Fruit fly (Drosophila melanogaster) whole organism, embryonic: Measurements from ENCODE around the gene Syx8.

Source experiments
- Atf-2 ChIP-seq: fragments of 200-800 bp; sonication (Bioruptor generic); optimal IDR thresholded peaks from 2 replicates; lab custom pipeline; 2016; ENCODE audit warnings: missing biosample characterization, missing genetic modification characterization
- CG10565 ChIP-seq: fragments of 200-800 bp; sonication (Bioruptor generic); optimal IDR thresholded peaks from 3 replicates; lab custom pipeline; 2016; ENCODE audit warnings: missing biosample characterization, mild to moderate bottlenecking, missing genetic modification characterization
- CG10979 ChIP-seq: fragments of 200-800 bp; sonication (Bioruptor generic); optimal IDR thresholded peaks from 2 replicates; lab custom pipeline; 2018; ENCODE audit warnings: missing biosample characterization, mild to moderate bottlenecking, missing genetic modification characterization, moderate library complexity
- CG11085 ChIP-seq: fragments of 200-800 bp; sonication (Bioruptor generic); IDR thresholded peaks from 2 replicates; pipeline ENCODE4 v1.3.6; 2022; ENCODE audit warnings: missing biosample characterization, missing genetic modification characterization
- CG11696 ChIP-seq: fragments of 200-800 bp; sonication (Bioruptor generic); IDR thresholded peaks from 2 replicates; pipeline ENCODE4 v1.3.6; 2022; ENCODE audit warnings: missing biosample characterization, missing genetic modification characterization
- CG12071 ChIP-seq: fragments of 200-800 bp; sonication (Bioruptor generic); optimal IDR thresholded peaks from 3 replicates; lab custom pipeline; 2018; ENCODE audit warnings: missing biosample characterization, mild to moderate bottlenecking, missing genetic modification characterization
- CG12236 ChIP-seq: fragments of 200-800 bp; sonication (Bioruptor generic); optimal IDR thresholded peaks from 2 replicates; lab custom pipeline; 2016; ENCODE audit warnings: missing biosample characterization, missing genetic modification characterization
- CG12659 ChIP-seq: fragments of 200-800 bp; sonication (Bioruptor generic); optimal IDR thresholded peaks from 3 replicates; lab custom pipeline; 2017; ENCODE audit warnings: mild to moderate bottlenecking, missing biosample characterization, missing genetic modification reagents, missing genetic modification characterization
- CG14965 ChIP-seq: fragments of 200-800 bp; sonication (Bioruptor generic); optimal IDR thresholded peaks from 2 replicates; lab custom pipeline; 2016; ENCODE audit warnings: missing biosample characterization, missing genetic modification characterization, borderline replicate concordance
- CG1602 ChIP-seq: fragments of 200-800 bp; sonication (Bioruptor generic); optimal IDR thresholded peaks from 3 replicates; lab custom pipeline; 2016; ENCODE audit warnings: missing biosample characterization, missing genetic modification characterization
- CG18764 ChIP-seq: fragments of 200-800 bp; sonication (Bioruptor generic); optimal IDR thresholded peaks from 3 replicates; lab custom pipeline; 2016; ENCODE audit warnings: missing biosample characterization, missing genetic modification characterization
- CG2712 ChIP-seq: fragments of 200-800 bp; optimal IDR thresholded peaks from 3 replicates; lab custom pipeline; 2019; ENCODE audit warnings: missing biosample characterization, mild to moderate bottlenecking, missing genetic modification characterization, moderate library complexity
- CG3065 ChIP-seq: fragments of 200-800 bp; sonication (Bioruptor generic); optimal IDR thresholded peaks from 2 replicates; lab custom pipeline; 2016; ENCODE audit warnings: missing biosample characterization, missing genetic modification characterization
- CG4282 ChIP-seq: fragments of 200-800 bp; sonication (Bioruptor generic); optimal IDR thresholded peaks from 2 replicates; lab custom pipeline; 2016; ENCODE audit warnings: missing biosample characterization, missing genetic modification characterization
- CG4328 ChIP-seq: fragments of 200-800 bp; sonication (Bioruptor generic); optimal IDR thresholded peaks from 3 replicates; lab custom pipeline; 2017; ENCODE audit warnings: missing biosample characterization, missing genetic modification reagents, missing genetic modification characterization
- CG6791 ChIP-seq: fragments of 200-800 bp; sonication (Bioruptor generic); IDR thresholded peaks from 3 replicates; pipeline ENCODE4 v1.3.6; 2022; ENCODE audit warnings: missing biosample characterization, missing genetic modification characterization; ENCODE audit not compliant: partially characterized antibody
- CG7271 ChIP-seq: fragments of 200-800 bp; sonication (Bioruptor generic); optimal IDR thresholded peaks from 2 replicates; lab custom pipeline; 2018; ENCODE audit warnings: missing biosample characterization, mild to moderate bottlenecking, missing genetic modification characterization, moderate library complexity
- CG7987 ChIP-seq: fragments of 200-800 bp; sonication (Bioruptor generic); optimal IDR thresholded peaks from 2 replicates; lab custom pipeline; 2018; ENCODE audit warnings: missing biosample characterization, mild to moderate bottlenecking, missing genetic modification characterization, moderate library complexity
- CG8281 ChIP-seq: fragments of 200-800 bp; sonication (Bioruptor generic); optimal IDR thresholded peaks from 2 replicates; lab custom pipeline; 2018; ENCODE audit warnings: missing biosample characterization, mild to moderate bottlenecking, missing genetic modification characterization, moderate library complexity
- CG9797 ChIP-seq: fragments of 200-800 bp; sonication (Bioruptor generic); optimal IDR thresholded peaks from 3 replicates; lab custom pipeline; 2018; ENCODE audit warnings: missing biosample characterization, mild to moderate bottlenecking, missing genetic modification characterization
- Chrac-16 ChIP-seq: fragments of 200-800 bp; sonication (Bioruptor generic); optimal IDR thresholded peaks from 3 replicates; lab custom pipeline; 2016; ENCODE audit warnings: missing biosample characterization, missing genetic modification characterization
- CrebB ChIP-seq: fragments of 200-800 bp; sonication (Bioruptor generic); optimal IDR thresholded peaks from 3 replicates; lab custom pipeline; 2018; ENCODE audit warnings: missing biosample characterization, mild to moderate bottlenecking, missing genetic modification characterization
- Dip2 ChIP-seq: fragments of 200-800 bp; sonication (Bioruptor generic); IDR thresholded peaks from 2 replicates; pipeline ENCODE4 v1.3.6; 2022; ENCODE audit warnings: missing biosample characterization, missing genetic modification characterization
- Dll ChIP-seq: fragments of 200-800 bp; sonication (Bioruptor generic); IDR thresholded peaks from 4 replicates; pipeline ENCODE4 v1.3.6; 2022; ENCODE audit warnings: missing biosample characterization, missing genetic modification characterization; ENCODE audit not compliant: partially characterized antibody
- Fer3 ChIP-seq: fragments of 200-800 bp; sonication (Bioruptor generic); optimal IDR thresholded peaks from 2 replicates; lab custom pipeline; 2018; ENCODE audit warnings: missing biosample characterization, mild to moderate bottlenecking, missing genetic modification characterization, moderate library complexity
- H15 ChIP-seq: fragments of 200-800 bp; sonication (Bioruptor generic); IDR thresholded peaks from 3 replicates; pipeline ENCODE4 v1.3.6; 2022; ENCODE audit warnings: missing biosample characterization, missing genetic modification characterization
- HmgZ ChIP-seq: fragments of 200-800 bp; sonication (Bioruptor generic); optimal IDR thresholded peaks from 2 replicates; lab custom pipeline; 2018; ENCODE audit warnings: missing biosample characterization, mild to moderate bottlenecking, missing genetic modification characterization
- Hmr ChIP-seq: fragments of 200-800 bp; sonication (Bioruptor generic); optimal IDR thresholded peaks from 3 replicates; lab custom pipeline; 2017; ENCODE audit warnings: mild to moderate bottlenecking, missing biosample characterization, missing genetic modification reagents, missing genetic modification characterization
- Hsf ChIP-seq: fragments of 200-800 bp; sonication (Bioruptor generic); optimal IDR thresholded peaks from 3 replicates; lab custom pipeline; 2016; ENCODE audit warnings: missing biosample characterization, missing genetic modification characterization
- Nf-YB ChIP-seq: fragments of 200-800 bp; sonication (Bioruptor generic); optimal IDR thresholded peaks from 3 replicates; lab custom pipeline; 2019; ENCODE audit warnings: missing biosample characterization, mild to moderate bottlenecking, missing genetic modification characterization, moderate library complexity
- Optix ChIP-seq: fragments of 200-800 bp; sonication (Bioruptor generic); IDR thresholded peaks from 3 replicates; pipeline ENCODE4 v1.3.6; 2022; ENCODE audit warnings: missing biosample characterization, missing genetic modification characterization
- Sin3A ChIP-seq: fragments of >200 bp; optimal IDR thresholded peaks from 2 replicates; lab custom pipeline; 2018
- Sox102F ChIP-seq: fragments of 200-800 bp; sonication (Bioruptor generic); optimal IDR thresholded peaks from 2 replicates; lab custom pipeline; 2018; ENCODE audit warnings: missing biosample characterization, mild to moderate bottlenecking, missing genetic modification characterization, moderate library complexity
- Trl ChIP-seq, 3 experiments: fragments of >200 bp in 2 of 3; fragments of 200-800 bp in 1 of 3; sonication (Bioruptor generic) in 1 of 3; optimal IDR thresholded peaks; 2 replicates in 1 of 3; 3 replicates in 2 of 3; lab custom pipeline; 2016 to 2017; ENCODE audit warnings: missing biosample characterization in 1 of 3, missing genetic modification characterization in 1 of 3
- abd-A ChIP-seq: fragments of 200-800 bp; sonication (Bioruptor generic); optimal IDR thresholded peaks from 3 replicates; lab custom pipeline; 2019; ENCODE audit warnings: missing biosample characterization, mild to moderate bottlenecking, missing genetic modification characterization, moderate library complexity
- ap ChIP-seq: fragments of 200-800 bp; sonication (Bioruptor generic); IDR thresholded peaks from 2 replicates; pipeline ENCODE4 v1.3.6; 2022; ENCODE audit warnings: missing biosample characterization, missing genetic modification characterization
- danr ChIP-seq: fragments of 200-800 bp; sonication (Bioruptor generic); IDR thresholded peaks from 2 replicates; pipeline ENCODE4 v1.3.6; 2022; ENCODE audit warnings: missing biosample characterization, missing genetic modification characterization
- dmrt11E ChIP-seq: fragments of 200-800 bp; sonication (Bioruptor generic); optimal IDR thresholded peaks from 3 replicates; lab custom pipeline; 2018; ENCODE audit warnings: missing biosample characterization, mild to moderate bottlenecking, missing genetic modification characterization, moderate library complexity
- dpn ChIP-seq, 2 experiments: fragments of 200-800 bp; sonication (Bioruptor generic); optimal IDR thresholded peaks; 3 replicates each; lab custom pipeline; 2016; ENCODE audit warnings: missing biosample characterization in 2 of 2, missing genetic modification characterization in 2 of 2
- ham ChIP-seq: fragments of 200-800 bp; sonication (Bioruptor generic); IDR thresholded peaks from 2 replicates; pipeline ENCODE4 v1.3.6; 2022; ENCODE audit warnings: missing biosample characterization, missing genetic modification characterization
- kay ChIP-seq: fragments of 200-800 bp; sonication (Bioruptor generic); optimal IDR thresholded peaks from 2 replicates; lab custom pipeline; 2016; ENCODE audit warnings: missing biosample characterization, missing genetic modification characterization
- lov ChIP-seq, 2 experiments: fragments of 200-800 bp in 1 of 2; fragments of >200 bp in 1 of 2; sonication (Bioruptor generic) in 1 of 2; IDR thresholded peaks in 1 of 2; optimal IDR thresholded peaks in 1 of 2; 2 replicates in 1 of 2; 3 replicates in 1 of 2; pipeline versions ENCODE4 v1.3.6 to Lab custom; 2017 to 2022; ENCODE audit warnings: missing biosample characterization in 1 of 2, missing genetic modification characterization in 1 of 2
- luna ChIP-seq: fragments of 200-800 bp; sonication (Bioruptor generic); optimal IDR thresholded peaks from 2 replicates; lab custom pipeline; 2016; ENCODE audit warnings: missing biosample characterization, missing genetic modification characterization
- mirr ChIP-seq: fragments of 200-800 bp; sonication (Bioruptor generic); optimal IDR thresholded peaks from 3 replicates; lab custom pipeline; 2018; ENCODE audit warnings: missing biosample characterization, mild to moderate bottlenecking, missing genetic modification characterization
- p53 ChIP-seq: fragments of 200-800 bp; sonication (Bioruptor generic); optimal IDR thresholded peaks from 2 replicates; lab custom pipeline; 2016; ENCODE audit warnings: missing biosample characterization, missing genetic modification characterization
- prd ChIP-seq, 3 experiments: fragments of >200 bp in 2 of 3; fragments of 200-800 bp in 1 of 3; sonication (Bioruptor generic) in 1 of 3; optimal IDR thresholded peaks in 2 of 3; IDR thresholded peaks in 1 of 3; 2 replicates in 2 of 3; 3 replicates in 1 of 3; pipeline versions ENCODE4 v1.3.6 to Lab custom; 2017 to 2022; ENCODE audit warnings: missing biosample characterization in 1 of 3, missing genetic modification characterization in 1 of 3
- sqz ChIP-seq: fragments of 200-800 bp; sonication (Bioruptor generic); optimal IDR thresholded peaks from 3 replicates; lab custom pipeline; 2018; ENCODE audit warnings: missing biosample characterization, mild to moderate bottlenecking, missing genetic modification characterization
- trem ChIP-seq: fragments of 200-800 bp; optimal IDR thresholded peaks from 3 replicates; lab custom pipeline; 2019; ENCODE audit warnings: missing biosample characterization, mild to moderate bottlenecking, missing genetic modification characterization, moderate library complexity
- tx ChIP-seq: fragments of 200-800 bp; sonication (Bioruptor generic); optimal IDR thresholded peaks from 2 replicates; lab custom pipeline; 2016; ENCODE audit warnings: missing biosample characterization, missing genetic modification characterization
- z ChIP-seq: fragments of 200-800 bp; sonication (Bioruptor generic); IDR thresholded peaks from 3 replicates; pipeline ENCODE4 v1.3.6; 2022; ENCODE audit warnings: missing biosample characterization, missing genetic modification characterization

Syx8 gene

dm6 chr3L:16567495-16567894 lies 19.4 kb downstream of the Syx8 start (continued):
- TF ChIP-seq CG7987 (GFP tag; lab: Kevin White, UChicago) (no peak), lov (optimal IDR thresholded peaks at IDR 0.05; lab: Kevin White, UChicago) (no peak), lov (GFP tag; IDR thresholded peaks at IDR 0.05; lab: Robert Waterston, UW) (no peak), Fer3 (tag; lab: Kevin White, UChicago) (peak; percentile 45), CG6791 (GFP tag; lab: Robert Waterston, UW) (no peak), CrebB (tag; lab: Kevin White, UChicago) (no peak), sqz (GFP tag; lab: Kevin White, UChicago) (peak; percentile 9), CG10565 (GFP tag; lab: Kevin White, UChicago) (no peak), Dip2 (GFP tag; lab: Robert Waterston, UW) (no peak), Optix (GFP tag; lab: Robert Waterston, UW) (no peak), CG7271 (no peak), CG14965 (no peak), p53 (GFP tag; lab: Kevin White, UChicago) (no peak), CG11085 (GFP tag; lab: Robert Waterston, UW) (no peak), trem (peak; percentile 61), CG8281 (peak; percentile 32), CG10979 (tag; lab: Kevin White, UChicago) (peak; percentile 82), CG18764 (GFP tag; lab: Kevin White, UChicago) (peak; percentile 46), danr (GFP tag; lab: Robert Waterston, UW) (no peak), prd (optimal IDR thresholded peaks at IDR 0.05; lab: Kevin White, UChicago) (no peak), prd (GFP tag; IDR thresholded peaks at IDR 0.05; lab: Robert Waterston, UW) (peak; percentile 73; the same call in 2 of the 3 replicates), CG12659 (GFP tag; lab: Kevin White, UChicago) (peak; percentile 33), CG4328 (GFP tag; lab: Kevin White, UChicago) (peak; percentile 56), CG11696 (GFP tag; lab: Robert Waterston, UW) (no peak), CG3065 (GFP tag; lab: Kevin White, UChicago) (peak; percentile 38), CG4282 (GFP tag; lab: Kevin White, UChicago) (no peak), ap (GFP tag; lab: Robert Waterston, UW) (0 out of 2 replicates have a peak, but pooled peaks have one; percentile 22), ham (GFP tag; lab: Robert Waterston, UW) (no peak), CG12071 (GFP tag; lab: Kevin White, UChicago) (no peak), CG1602 (GFP tag; lab: Kevin White, UChicago) (peak; percentile 41), Chrac-16 (GFP tag; lab: Kevin White, UChicago) (peak; percentile 49), HmgZ (tag; lab: Kevin White, UChicago) (peak; percentile 26), luna (no peak), CG12236 (GFP tag; lab: Kevin White, UChicago) (no peak), mirr (GFP tag; lab: Kevin White, UChicago) (no peak), tx (GFP tag; lab: Kevin White, UChicago) (no peak), H15 (0 out of 3 replicates have a peak, but pooled peaks have one; percentile 39), Sin3A (no peak), Nf-YB (GFP tag; lab: Kevin White, UChicago) (peak; percentile 37), Trl (optimal IDR thresholded peaks at IDR 0.05; lab: Kevin White, UChicago) (no peak), Trl (GFP tag; optimal IDR thresholded peaks at IDR 0.05; lab: Kevin White, UChicago) (no peak), dpn (GFP tag; optimal IDR thresholded peaks at IDR 0.05; lab: Kevin White, UChicago) (peak in 1 of 2 experiments; percentile 63), dmrt11E (peak; percentile 73), abd-A (tag; lab: Kevin White, UChicago) (no peak), z (no peak), CG2712 (tag; lab: Kevin White, UChicago) (peak; percentile 83), Sox102F (GFP tag; lab: Kevin White, UChicago) (peak; percentile 84), Hsf (GFP tag; lab: Kevin White, UChicago) (peak; percentile 25), CG9797 (no peak), kay (no peak), Hmr (no peak), Atf-2 (GFP tag; lab: Kevin White, UChicago) (no peak), Dll (GFP tag; lab: Robert Waterston, UW) (no peak)
